Worm (Caenorhabditis elegans): Measurements from ENCODE around the gene ccch-3.

ce11 chrV:12634746-12635145 lies 24.7 kb downstream of the ccch-3 start:
- no peak for TF ChIP-seq dpl-1 (GFP tag; optimal IDR thresholded peaks at IDR 0.05)
- no peak for TF ChIP-seq xbp-1 (tag; optimal IDR thresholded peaks at IDR 0.05)
- TF ChIP-seq C34B4.2 (tag; optimal IDR thresholded peaks at IDR 0.05): no peak
- TF ChIP-seq snpc-4 (tag; optimal IDR thresholded peaks at IDR 0.05): no peak
- TF ChIP-seq hpl-2 (GFP tag; optimal IDR thresholded peaks at IDR 0.05): no peak
- TF ChIP-seq lir-3 (tag; optimal IDR thresholded peaks at IDR 0.05; ENCODE audit: poor library complexity): no peak
- no peak for TF ChIP-seq unc-62 (GFP tag; optimal IDR thresholded peaks at IDR 0.05)
- no peak for TF ChIP-seq nhr-77 (tag; optimal IDR thresholded peaks at IDR 0.05)
